Fruit fly (Drosophila melanogaster) S2 (cell line): ENCODE measurements around the gene pkaap.

Source experiments
- CG8478 ChIP-seq: fragments of >200 bp; optimal IDR thresholded peaks from 2 replicates; lab custom pipeline; 2018
- CTCF ChIP-seq, 2 experiments: fragments of >200 bp; optimal IDR thresholded peaks; 2 replicates each; lab custom pipeline; 2018

DNA sequence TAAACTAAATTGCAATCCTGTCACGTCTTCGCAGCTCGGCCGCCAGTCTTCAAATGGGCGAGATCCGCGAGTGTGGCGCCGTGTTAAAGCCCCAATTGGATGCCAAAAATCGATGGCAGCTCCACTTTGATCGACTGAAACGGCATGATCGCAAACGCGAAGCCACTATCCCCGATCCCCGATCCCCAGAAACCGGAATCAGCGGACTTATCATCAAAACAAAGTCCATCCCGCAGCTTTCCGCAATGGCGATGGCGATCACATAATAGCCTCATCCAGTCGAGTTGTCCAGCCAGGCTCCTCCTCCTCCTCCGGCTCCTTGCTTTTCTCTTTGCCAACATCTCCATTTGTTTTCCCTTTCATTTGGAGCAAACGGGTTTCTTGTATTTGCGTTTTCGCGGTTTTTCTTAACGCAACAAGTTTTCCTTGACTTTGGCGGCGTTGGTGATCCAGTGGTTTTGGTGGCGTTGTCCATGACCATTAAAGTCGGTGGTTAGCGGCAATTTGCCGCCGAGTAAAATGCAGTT, 4.9 kb downstream of the pkaap start, which contains the start of gene CG13258:
- TF ChIP-seq CTCF (optimal IDR thresholded peaks at IDR 0.05; lab: Kevin White, UChicago): no peak
- TF ChIP-seq CG8478 (lab: Kevin White, UChicago): no peak
